Worm (Caenorhabditis elegans) whole organism, mixed stage, embryonic: Measurements from ENCODE around the gene sdz-37.

Experiments
- blmp-1 ChIP-seq: fragments of 150-350 bp; optimal IDR thresholded peaks from 2 replicates; lab custom pipeline; 2014; ENCODE audit warnings: missing biosample characterization, missing genetic modification characterization
- ham-2 ChIP-seq: fragments of 200-800 bp; sonication (Bioruptor generic); optimal IDR thresholded peaks from 2 replicates; lab custom pipeline; 2018; ENCODE audit warnings: mild to moderate bottlenecking, missing genetic modification characterization, missing compliant biosample characterization
- lin-13 ChIP-seq: fragments of 150-350 bp; optimal IDR thresholded peaks from 2 replicates; lab custom pipeline; 2014; ENCODE audit warnings: missing biosample characterization, missing genetic modification characterization
- nhr-237 ChIP-seq: fragments of 150-350 bp; optimal IDR thresholded peaks from 2 replicates; lab custom pipeline; 2014; ENCODE audit warnings: missing biosample characterization, missing genetic modification characterization
- sem-2 ChIP-seq: fragments of 200-800 bp; sonication (Bioruptor generic); optimal IDR thresholded peaks from 2 replicates; lab custom pipeline; 2018; ENCODE audit warnings: mild to moderate bottlenecking, missing genetic modification characterization, missing compliant biosample characterization
- snpc-4 ChIP-seq: fragments of 150-350 bp; optimal IDR thresholded peaks from 2 replicates; lab custom pipeline; 2014; ENCODE audit warnings: missing biosample characterization, missing genetic modification characterization
- tbx-8 ChIP-seq: fragments of 200-800 bp; sonication (Bioruptor generic); optimal IDR thresholded peaks from 2 replicates; lab custom pipeline; 2018; ENCODE audit warnings: mild to moderate bottlenecking, missing genetic modification characterization, moderate library complexity, missing compliant biosample characterization
- unc-39 ChIP-seq: fragments of 150-350 bp; optimal IDR thresholded peaks from 2 replicates; lab custom pipeline; 2014; ENCODE audit warnings: missing biosample characterization, missing genetic modification characterization
- unc-62 ChIP-seq: fragments of 150-350 bp; optimal IDR thresholded peaks from 2 replicates; lab custom pipeline; 2014; ENCODE audit warnings: missing biosample characterization, missing genetic modification reagents, missing genetic modification characterization

ce11 chrII:10507906-10508305 is 43.2 kb downstream of the sdz-37 start:
- no peak for TF ChIP-seq unc-62 (GFP tag; lab: Kevin White, UChicago)
- TF ChIP-seq unc-39 (tag; lab: Kevin White, UChicago): no peak
- TF ChIP-seq ham-2: no peak
- no peak for TF ChIP-seq snpc-4 (tag; lab: Kevin White, UChicago)
- no peak for TF ChIP-seq nhr-237 (tag; lab: Kevin White, UChicago)
- no peak for TF ChIP-seq blmp-1 (tag; lab: Kevin White, UChicago)
- no peak for TF ChIP-seq lin-13 (tag; lab: Kevin White, UChicago)
- TF ChIP-seq tbx-8 (GFP tag; lab: Kevin White, UChicago): no peak
- TF ChIP-seq sem-2 (GFP tag; lab: Kevin White, UChicago): no peak
